Fruit fly (Drosophila melanogaster): ENCODE data around the gene mia.

The mia gene

dm6 chr3R:5592009-5592572 lies 41.1 kb upstream of the mia start:
- TF ChIP-seq Rel (GFP tag; optimal IDR thresholded peaks at IDR 0.05) (no peak), Rel (tag; optimal IDR thresholded peaks at IDR 0.05) (peak; percentile 44), ey (GFP tag; optimal IDR thresholded peaks at IDR 0.05) (no peak)

dm6 chr3R:5591398-5591853 lies 40.5 kb upstream of the mia start, which contains the start of the genes noi and Vha26:
noi (minus strand) TSS chr3R:5591459.
Vha26 (plus strand) TSS chr3R:5591763.
- TF ChIP-seq Sp1 (GFP tag; optimal IDR thresholded peaks at IDR 0.05) (peak; percentile 19), fru (GFP tag; optimal IDR thresholded peaks at IDR 0.05) (no peak), tai (GFP tag; optimal IDR thresholded peaks at IDR 0.05) (no peak), Dfd (GFP tag; optimal IDR thresholded peaks at IDR 0.05) (no peak), Rel (GFP tag; optimal IDR thresholded peaks at IDR 0.05) (no peak), Rel (tag; optimal IDR thresholded peaks at IDR 0.05) (peak; percentile 24), HLH106 (tag; optimal IDR thresholded peaks at IDR 0.05) (peak; percentile 60), psq (GFP tag; optimal IDR thresholded peaks at IDR 0.05) (peak; percentile 17), jim (GFP tag; optimal IDR thresholded peaks at IDR 0.05) (no peak), Jra (GFP tag; optimal IDR thresholded peaks at IDR 0.05) (no peak), br (GFP tag; optimal IDR thresholded peaks at IDR 0.05) (no peak), Vsx2 (GFP tag; optimal IDR thresholded peaks at IDR 0.05; ENCODE audit: partially characterized antibody) (no peak), Mio (GFP tag; optimal IDR thresholded peaks at IDR 0.05) (no peak), dsf (GFP tag; optimal IDR thresholded peaks at IDR 0.05; ENCODE audit: borderline replicate concordance) (no peak), Abd-B (GFP tag; optimal IDR thresholded peaks at IDR 0.05) (peak; percentile 10), Myc (optimal IDR thresholded peaks at IDR 0.05) (no peak), dmrt93B (GFP tag; optimal IDR thresholded peaks at IDR 0.05) (no peak), rgr (GFP tag; optimal IDR thresholded peaks at IDR 0.05) (peak; percentile 12), OdsH (GFP tag; optimal IDR thresholded peaks at IDR 0.05) (no peak), CrebA (GFP tag; optimal IDR thresholded peaks at IDR 0.05; ENCODE audit: borderline replicate concordance) (no peak), sage (GFP tag; optimal IDR thresholded peaks at IDR 0.05) (no peak), brk (GFP tag; optimal IDR thresholded peaks at IDR 0.05) (no peak), CG9705 (GFP tag; optimal IDR thresholded peaks at IDR 0.05) (peak; percentile 35), sv (GFP tag; optimal IDR thresholded peaks at IDR 0.05) (peak; percentile 17), pan (optimal IDR thresholded peaks at IDR 0.05) (no peak), Hnf4 (GFP tag; optimal IDR thresholded peaks at IDR 0.05) (no peak), Hr78 (GFP tag; optimal IDR thresholded peaks at IDR 0.05) (peak; percentile 80), woc (GFP tag; optimal IDR thresholded peaks at IDR 0.05) (peak; percentile 61), usp (GFP tag; optimal IDR thresholded peaks at IDR 0.05) (no peak), Hr83 (GFP tag; optimal IDR thresholded peaks at IDR 0.05; ENCODE audit: poor library complexity, severe bottlenecking) (no peak), lola (GFP tag; optimal IDR thresholded peaks at IDR 0.05) (no peak), dl (GFP tag; optimal IDR thresholded peaks at IDR 0.05; ENCODE audit: insufficient read depth in 1 of 2, partially characterized antibody in 2 of 2) (no peak), CG32264 (GFP tag; optimal IDR thresholded peaks at IDR 0.05) (peak; percentile 4), h (GFP tag; optimal IDR thresholded peaks at IDR 0.05) (no peak), GATAd (GFP tag; optimal IDR thresholded peaks at IDR 0.05) (no peak), foxo (GFP tag; optimal IDR thresholded peaks at IDR 0.05) (peak in 1 of 2 experiments; percentile 25), Dif (GFP tag; optimal IDR thresholded peaks at IDR 0.05; ENCODE audit: partially characterized antibody) (no peak), ey (GFP tag; optimal IDR thresholded peaks at IDR 0.05) (peak; percentile 22), N (GFP tag; optimal IDR thresholded peaks at IDR 0.05) (peak; percentile 96)

- no peak for TF ChIP-seq pan (optimal IDR thresholded peaks at IDR 0.05)
- no peak for TF ChIP-seq brk (GFP tag; optimal IDR thresholded peaks at IDR 0.05)
- TF ChIP-seq Sp1 (GFP tag; optimal IDR thresholded peaks at IDR 0.05) = no peak
- TF ChIP-seq sage (GFP tag; optimal IDR thresholded peaks at IDR 0.05) = no peak
- no peak for TF ChIP-seq N (GFP tag; optimal IDR thresholded peaks at IDR 0.05)
- no peak for TF ChIP-seq dl (GFP tag; optimal IDR thresholded peaks at IDR 0.05; ENCODE audit: insufficient read depth in 1 of 2, partially characterized antibody in 2 of 2)
Measured at dm6 chr3R:5588573-5588972, 37.6 kb upstream of the mia start, which contains the start of gene PolZ2. PolZ2 (plus strand) TSS chr3R:5588873.

Data from whole organism, wandering third instar larva.